Fruit fly (Drosophila melanogaster): Measurements from ENCODE around the gene CG46025.
A peak's percentile ranks its signal among the peaks of the same experiment; 100 is the strongest.

Gene CG46025

DNA sequence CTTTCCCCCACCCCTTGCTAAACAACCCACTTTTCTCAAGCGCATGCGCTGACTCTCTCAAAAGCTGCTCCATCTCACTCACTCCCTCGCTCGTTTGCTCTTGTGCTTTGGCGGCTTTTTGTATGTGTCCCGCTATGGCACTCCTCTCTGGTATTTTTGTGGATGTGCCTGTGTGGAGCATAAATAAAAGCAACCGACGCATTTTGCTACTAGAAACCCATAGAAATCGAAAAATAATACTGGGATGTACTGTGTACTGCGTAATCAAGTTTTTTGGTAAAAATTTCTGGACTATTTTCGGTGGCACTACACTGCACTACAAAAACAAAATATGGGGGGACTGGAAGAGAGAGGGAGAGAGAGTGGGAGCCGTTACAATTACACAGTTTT lies 55.7 kb downstream of the CG46025 start (continued):
- peak; percentile 14 for TF ChIP-seq dmrt99B (tag; optimal IDR thresholded peaks at IDR 0.05)
- TF ChIP-seq lab (GFP tag; optimal IDR thresholded peaks at IDR 0.05) = peak; percentile 46
- no peak for TF ChIP-seq prd (optimal IDR thresholded peaks at IDR 0.05)
- no peak for TF ChIP-seq prd (GFP tag; IDR thresholded peaks at IDR 0.05)
- no peak for TF ChIP-seq gsb-n (tag; optimal IDR thresholded peaks at IDR 0.05)
- peak; percentile 20 for TF ChIP-seq tap (tag; optimal IDR thresholded peaks at IDR 0.05)
- TF ChIP-seq kni (GFP tag; optimal IDR thresholded peaks at IDR 0.05) = peak; percentile 86
- TF ChIP-seq CG12659 (GFP tag; optimal IDR thresholded peaks at IDR 0.05) = peak; percentile 50
- no peak for TF ChIP-seq Tbp (GFP tag; optimal IDR thresholded peaks at IDR 0.05)
- peak; percentile 17 for TF ChIP-seq CG17568 (GFP tag; optimal IDR thresholded peaks at IDR 0.05)
- peak; percentile 45 for TF ChIP-seq CG17912 (GFP tag; optimal IDR thresholded peaks at IDR 0.05)
- peak; percentile 72 for TF ChIP-seq ftz-f1 (GFP tag; optimal IDR thresholded peaks at IDR 0.05)
- TF ChIP-seq CG17328 (GFP tag; IDR thresholded peaks at IDR 0.05) = no peak
- no peak for TF ChIP-seq CG1233 (GFP tag; optimal IDR thresholded peaks at IDR 0.05)
- TF ChIP-seq pan (optimal IDR thresholded peaks at IDR 0.05) = no peak
- peak in 1 of 2 experiments; percentile 43 for TF ChIP-seq pan (GFP tag; optimal IDR thresholded peaks at IDR 0.05 in 1 of 2, IDR thresholded peaks at IDR 0.05 in 1 of 2)
- peak; percentile 12 for TF ChIP-seq Hand (GFP tag; optimal IDR thresholded peaks at IDR 0.05)
- no peak for TF ChIP-seq CG9876 (GFP tag; optimal IDR thresholded peaks at IDR 0.05)
- TF ChIP-seq mam (GFP tag; optimal IDR thresholded peaks at IDR 0.05) = no peak
- no peak for TF ChIP-seq CG11093 (GFP tag; IDR thresholded peaks at IDR 0.05)
- TF ChIP-seq ci (GFP tag; IDR thresholded peaks at IDR 0.05) = peak; percentile 60; the same call in 1 of the 3 replicates
- 0 out of 3 replicates have a peak, but pooled peaks have one; percentile 32 for TF ChIP-seq CG6791 (GFP tag; IDR thresholded peaks at IDR 0.05; ENCODE audit: partially characterized antibody)
- 0 out of 2 replicates have a peak, but pooled peaks have one; percentile 10 for TF ChIP-seq slbo (GFP tag; IDR thresholded peaks at IDR 0.05)
- no peak for TF ChIP-seq Side (GFP tag; optimal IDR thresholded peaks at IDR 0.05)
- TF ChIP-seq Meics (GFP tag; optimal IDR thresholded peaks at IDR 0.05) = peak; percentile 25
- peak; percentile 58 for TF ChIP-seq CG6813 (GFP tag; optimal IDR thresholded peaks at IDR 0.05)
- TF ChIP-seq CG14050 (GFP tag; IDR thresholded peaks at IDR 0.05) = no peak
- TF ChIP-seq ems (GFP tag; optimal IDR thresholded peaks at IDR 0.05) = no peak
- TF ChIP-seq CG7357 (GFP tag; IDR thresholded peaks at IDR 0.05) = no peak
- no peak for TF ChIP-seq odd (GFP tag; optimal IDR thresholded peaks at IDR 0.05)
- TF ChIP-seq grau (tag; optimal IDR thresholded peaks at IDR 0.05) = peak; percentile 70
- peak in 1 of 2 experiments; percentile 92 for TF ChIP-seq Pdp1 (GFP tag; optimal IDR thresholded peaks at IDR 0.05)
- no peak for TF ChIP-seq CG9727 (GFP tag; optimal IDR thresholded peaks at IDR 0.05)
- TF ChIP-seq Neu2 (GFP tag; optimal IDR thresholded peaks at IDR 0.05; ENCODE audit: borderline replicate concordance) = no peak
- no peak for TF ChIP-seq bab2 (GFP tag; optimal IDR thresholded peaks at IDR 0.05)
- TF ChIP-seq nmo (GFP tag; optimal IDR thresholded peaks at IDR 0.05) = peak; percentile 18
- TF ChIP-seq MBD-R2 (GFP tag; IDR thresholded peaks at IDR 0.05) = peak; percentile 34; the same call in 1 of the 2 replicates

DNA sequence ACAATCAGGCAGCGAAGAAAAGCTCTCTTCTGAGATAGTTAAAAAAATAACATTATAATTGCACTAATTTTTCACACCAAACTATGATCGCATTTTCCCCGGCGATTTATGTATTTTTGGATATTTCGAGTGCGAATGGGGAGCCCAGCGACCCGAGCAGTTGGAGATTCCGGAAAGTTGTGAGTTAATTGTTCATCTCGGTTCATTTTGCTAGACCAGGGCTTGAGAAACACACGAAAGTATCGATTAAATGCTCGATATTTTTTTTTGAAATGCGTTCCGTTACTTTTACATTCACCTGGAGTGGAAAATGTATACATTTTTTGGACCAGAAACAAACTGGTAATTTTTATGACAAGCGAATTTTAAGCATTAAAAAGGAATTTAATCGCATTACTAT lies 56.5 kb downstream of the CG46025 start, which contains the start of gene Cdc14:
Gene Cdc14, minus strand, starts transcription at position 185 of the 400 bp plus-strand sequence.
- TF ChIP-seq Eip74EF (GFP tag; optimal IDR thresholded peaks at IDR 0.05) = peak in 1 of 2 experiments; percentile 10
- TF ChIP-seq Dref (GFP tag; IDR thresholded peaks at IDR 0.05) = peak; percentile 72
- TF ChIP-seq CG2116 (GFP tag; optimal IDR thresholded peaks at IDR 0.05) = peak; percentile 6
- peak; percentile 7; the same call in 1 of the 2 replicates for TF ChIP-seq MBD-R2 (GFP tag; IDR thresholded peaks at IDR 0.05)
- peak; percentile 10 for TF ChIP-seq Sry-δ (GFP tag; optimal IDR thresholded peaks at IDR 0.05)
- TF ChIP-seq dpn (GFP tag; optimal IDR thresholded peaks at IDR 0.05) = peak in 1 of 2 experiments; percentile 13
- peak; percentile 57 for TF ChIP-seq CG12236 (GFP tag; optimal IDR thresholded peaks at IDR 0.05)
- no peak for TF ChIP-seq Gug (GFP tag; IDR thresholded peaks at IDR 0.05)
- peak; percentile 44; the same call in 1 of the 2 replicates for TF ChIP-seq ato (GFP tag; IDR thresholded peaks at IDR 0.05; ENCODE audit: partially characterized antibody)
- peak; percentile 53; the same call in 1 of the 3 replicates for TF ChIP-seq zen2 (GFP tag; IDR thresholded peaks at IDR 0.05; ENCODE audit: partially characterized antibody)
- TF ChIP-seq crp (GFP tag; optimal IDR thresholded peaks at IDR 0.05) = no peak
- TF ChIP-seq Poxn (GFP tag; IDR thresholded peaks at IDR 0.05) = no peak
- TF ChIP-seq CG42726 (GFP tag; IDR thresholded peaks at IDR 0.05; ENCODE audit: partially characterized antibody) = peak; percentile 53; the same call in 1 of the 2 replicates
- TF ChIP-seq CG12071 (GFP tag; optimal IDR thresholded peaks at IDR 0.05) = peak; percentile 21
- peak; percentile 52 for TF ChIP-seq abd-A (tag; optimal IDR thresholded peaks at IDR 0.05)
- TF ChIP-seq Atf3 (GFP tag; optimal IDR thresholded peaks at IDR 0.05) = no peak

All from whole organism, embryonic.